Fruit fly (Drosophila melanogaster) Kc167 (cell line): ENCODE measurements around the gene CG17801.

Source experiments
- Myc ChIP-seq: fragments of >200 bp; optimal IDR thresholded peaks from 2 replicates; lab custom pipeline; 2017; ENCODE audit warnings: missing external identifiers
- Sin3A ChIP-seq: fragments of >200 bp; optimal IDR thresholded peaks from 2 replicates; lab custom pipeline; 2018; ENCODE audit warnings: missing external identifiers
- h ChIP-seq: fragments of >200 bp; optimal IDR thresholded peaks from 3 replicates; lab custom pipeline; 2018; ENCODE audit warnings: missing external identifiers
- insv ChIP-seq: fragments of >200 bp; optimal IDR thresholded peaks from 3 replicates; lab custom pipeline; 2018; ENCODE audit warnings: missing external identifiers
- psq ChIP-seq: fragments of >200 bp; optimal IDR thresholded peaks from 2 replicates; lab custom pipeline; 2017; ENCODE audit warnings: missing external identifiers
- ttk ChIP-seq: sonication (Bioruptor generic); optimal IDR thresholded peaks from 2 replicates; lab custom pipeline; 2017; ENCODE audit warnings: missing external identifiers

The CG17801 gene

dm6 chr3R:17807035-17807606, at the start of gene CG17801:
CG17801 (minus strand) TSS chr3R:17807085.
- TF ChIP-seq insv (no peak), Sin3A (lab: Kevin White, UChicago) (no peak), h (no peak), ttk (lab: Kevin White, UChicago) (no peak), psq (lab: Kevin White, UChicago) (no peak)

dm6 chr3R:17849178-17849577, 42.3 kb upstream of the CG17801 start:
- TF ChIP-seq psq (lab: Kevin White, UChicago) (no peak), insv (no peak), Myc (lab: Kevin White, UChicago) (no peak), Sin3A (lab: Kevin White, UChicago) (no peak), ttk (lab: Kevin White, UChicago) (no peak), h (no peak)

- TF ChIP-seq psq (lab: Kevin White, UChicago) (no peak), h (no peak), ttk (lab: Kevin White, UChicago) (no peak), Sin3A (lab: Kevin White, UChicago) (no peak), Myc (lab: Kevin White, UChicago) (no peak), insv (no peak)
These were observed 40.1 kb upstream of the CG17801 start for dm6 chr3R:17846966-17847365.

- TF ChIP-seq h (no peak), Myc (lab: Kevin White, UChicago) (no peak), ttk (lab: Kevin White, UChicago) (no peak), psq (lab: Kevin White, UChicago) (no peak), insv (no peak), Sin3A (lab: Kevin White, UChicago) (no peak)
These were observed 23.6 kb upstream of the CG17801 start for dm6 chr3R:17830528-17830927.

dm6 chr3R:17828653-17829052, 21.8 kb upstream of the CG17801 start:
- TF ChIP-seq Sin3A (lab: Kevin White, UChicago) = no peak
- TF ChIP-seq h = no peak
- no peak for TF ChIP-seq ttk (lab: Kevin White, UChicago)
- no peak for TF ChIP-seq psq (lab: Kevin White, UChicago)
- TF ChIP-seq Myc (lab: Kevin White, UChicago) = no peak
- no peak for TF ChIP-seq insv

dm6 chr3R:17827038-17827616, 20.2 kb upstream of the CG17801 start:
- TF ChIP-seq insv (no peak), psq (lab: Kevin White, UChicago) (no peak), h (no peak), Myc (lab: Kevin White, UChicago) (no peak), ttk (lab: Kevin White, UChicago) (no peak), Sin3A (lab: Kevin White, UChicago) (no peak)

- TF ChIP-seq Sin3A (lab: Kevin White, UChicago) (no peak), Myc (lab: Kevin White, UChicago) (no peak), h (no peak), ttk (lab: Kevin White, UChicago) (no peak), psq (lab: Kevin White, UChicago) (no peak), insv (no peak)
These were observed 19.1 kb upstream of the CG17801 start for dm6 chr3R:17825806-17826583.

- TF ChIP-seq h (no peak), insv (no peak), ttk (lab: Kevin White, UChicago) (no peak)
These were observed 14.9 kb upstream of the CG17801 start for dm6 chr3R:17821744-17822143.

- TF ChIP-seq Myc (lab: Kevin White, UChicago) = no peak
- TF ChIP-seq psq (lab: Kevin White, UChicago) = no peak
- no peak for TF ChIP-seq insv
- TF ChIP-seq Sin3A (lab: Kevin White, UChicago) = no peak
- no peak for TF ChIP-seq ttk (lab: Kevin White, UChicago)
- no peak for TF ChIP-seq h
These were observed 11.9 kb upstream of the CG17801 start for dm6 chr3R:17818803-17819202.

- TF ChIP-seq h = no peak
- no peak for TF ChIP-seq psq (lab: Kevin White, UChicago)
- TF ChIP-seq Sin3A (lab: Kevin White, UChicago) = no peak
- TF ChIP-seq insv = no peak
- TF ChIP-seq ttk (lab: Kevin White, UChicago) = no peak
- TF ChIP-seq Myc (lab: Kevin White, UChicago) = no peak
These were observed 7.5 kb upstream of the CG17801 start for dm6 chr3R:17814191-17814923.

- TF ChIP-seq Myc (lab: Kevin White, UChicago) = no peak
- TF ChIP-seq insv = no peak
- TF ChIP-seq ttk (lab: Kevin White, UChicago) = no peak
- TF ChIP-seq psq (lab: Kevin White, UChicago) = no peak
- TF ChIP-seq h = no peak
- no peak for TF ChIP-seq Sin3A (lab: Kevin White, UChicago)
These were observed 5.6 kb upstream of the CG17801 start for dm6 chr3R:17812477-17812876.

- TF ChIP-seq psq (lab: Kevin White, UChicago) (no peak), ttk (lab: Kevin White, UChicago) (no peak), Myc (lab: Kevin White, UChicago) (no peak), Sin3A (lab: Kevin White, UChicago) (no peak), h (no peak), insv (no peak)
These were observed 4.8 kb upstream of the CG17801 start for dm6 chr3R:17811707-17812099.
